Worm (Caenorhabditis elegans): ENCODE data around the gene gdh-1.

Gene gdh-1

ce11 chrIV:11986407-11986806, 33.4 kb downstream of the gdh-1 start:
- no peak for TF ChIP-seq unc-62 (GFP tag; optimal IDR thresholded peaks at IDR 0.05)

Measured in whole organism, dauer.